Worm (Caenorhabditis elegans) whole organism, midembryonic: Measurements from ENCODE around the gene T07C12.10.

ENCODE experiments used
- T22C8.4 ChIP-seq: fragments of 200-800 bp; sonication (Bioruptor generic); IDR thresholded peaks from 2 replicates; pipeline ENCODE4 v1.3.6; 2022; ENCODE audit warnings: missing genetic modification characterization, missing compliant biosample characterization
- cog-1 ChIP-seq: sonication (generic microtip); optimal IDR thresholded peaks from 2 replicates; lab custom pipeline; 2016; ENCODE audit warnings: missing genetic modification characterization, missing compliant biosample characterization
- flt-1 ChIP-seq: fragments of 200-800 bp; sonication (Bioruptor generic); IDR thresholded peaks from 2 replicates; pipeline ENCODE4 v1.3.6; 2022; ENCODE audit warnings: missing genetic modification characterization, missing compliant biosample characterization
- klf-2 ChIP-seq: fragments of 200-800 bp; sonication (Bioruptor generic); conservative IDR thresholded peaks from 2 replicates; pipeline ENCODE4 v1.3.6; 2022; ENCODE audit warnings: missing genetic modification reagents, missing genetic modification characterization, missing compliant biosample characterization
- ref-1 ChIP-seq: fragments of 200-800 bp; sonication (Bioruptor generic); conservative IDR thresholded peaks from 2 replicates; pipeline ENCODE4 v1.3.6; 2022; ENCODE audit warnings: missing genetic modification reagents, missing genetic modification characterization, missing compliant biosample characterization
- tab-1 ChIP-seq: fragments of 200-800 bp; sonication (Bioruptor generic); IDR thresholded peaks from 2 replicates; pipeline ENCODE4 v1.3.6; 2022; ENCODE audit warnings: missing genetic modification characterization, missing compliant biosample characterization
- ztf-23 ChIP-seq: fragments of 200-800 bp; sonication (Bioruptor generic); IDR thresholded peaks from 2 replicates; pipeline ENCODE4 v1.3.6; 2022; ENCODE audit warnings: missing genetic modification reagents, missing genetic modification characterization, missing compliant biosample characterization
- ztf-29 ChIP-seq: fragments of 200-800 bp; sonication (Bioruptor generic); IDR thresholded peaks from 2 replicates; pipeline ENCODE4 v1.3.6; 2022; ENCODE audit warnings: missing genetic modification reagents, missing genetic modification characterization, missing compliant biosample characterization

DNA sequence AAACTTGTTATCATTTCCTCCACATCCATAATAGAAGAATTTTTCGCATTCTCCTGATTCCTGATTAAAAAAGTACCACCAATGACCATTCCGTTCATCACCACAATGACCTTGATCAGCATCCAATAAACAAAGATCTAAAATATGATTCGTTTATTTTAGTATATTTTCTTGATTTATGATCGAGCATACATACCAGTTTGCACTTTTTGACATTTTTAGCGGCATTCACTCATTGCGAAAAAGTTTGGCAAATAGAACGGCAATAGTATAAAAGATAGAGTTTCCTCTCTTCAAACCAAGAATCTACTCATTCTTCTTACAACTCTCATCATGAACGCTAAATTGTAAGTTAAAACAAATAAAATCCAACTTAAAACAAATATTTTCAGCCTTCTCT lies 46.4 kb downstream of the T07C12.10 start, which contains the start of gene fipr-10:
- TF ChIP-seq ztf-29 (GFP tag; lab: Robert Waterston, UW) (no peak), T22C8.4 (no peak), cog-1 (tag; lab: Kevin White, UChicago) (no peak), ztf-23 (GFP tag; lab: Robert Waterston, UW) (no peak), flt-1 (GFP tag; lab: Robert Waterston, UW) (no peak), tab-1 (GFP tag; lab: Robert Waterston, UW) (no peak), klf-2 (GFP tag; lab: Robert Waterston, UW) (no peak), ref-1 (GFP tag; lab: Robert Waterston, UW) (no peak)
